Fruit fly (Drosophila melanogaster) whole organism, embryonic: Measurements from ENCODE around the gene CG12594.
A peak's percentile ranks its signal among the peaks of the same experiment; 100 is the strongest.

Experiments
- Asciz ChIP-seq: fragments of 200-800 bp; sonication (Bioruptor generic); optimal IDR thresholded peaks from 2 replicates; lab custom pipeline; 2017; ENCODE audit warnings: missing biosample characterization, mild to moderate bottlenecking, missing genetic modification characterization, missing genetic modification reagents
- Blimp-1 ChIP-seq: fragments of 200-800 bp; sonication (Bioruptor generic); optimal IDR thresholded peaks from 3 replicates; lab custom pipeline; 2018; ENCODE audit warnings: missing biosample characterization, missing genetic modification characterization, mild to moderate bottlenecking, moderate library complexity, missing genetic modification reagents
- CG10654 ChIP-seq: fragments of 200-800 bp; sonication (Bioruptor generic); optimal IDR thresholded peaks from 2 replicates; lab custom pipeline; 2016; ENCODE audit warnings: missing biosample characterization, missing genetic modification characterization
- CG11085 ChIP-seq: fragments of 200-800 bp; sonication (Bioruptor generic); IDR thresholded peaks from 2 replicates; pipeline ENCODE4 v1.3.6; 2022; ENCODE audit warnings: missing biosample characterization, missing genetic modification characterization
- CG11696 ChIP-seq: fragments of 200-800 bp; sonication (Bioruptor generic); IDR thresholded peaks from 2 replicates; pipeline ENCODE4 v1.3.6; 2022; ENCODE audit warnings: missing biosample characterization, missing genetic modification characterization
- CG12236 ChIP-seq: fragments of 200-800 bp; sonication (Bioruptor generic); optimal IDR thresholded peaks from 2 replicates; lab custom pipeline; 2016; ENCODE audit warnings: missing biosample characterization, missing genetic modification characterization
- CG12744 ChIP-seq: fragments of 200-800 bp; sonication (Bioruptor generic); optimal IDR thresholded peaks from 2 replicates; lab custom pipeline; 2016; ENCODE audit warnings: missing biosample characterization, missing genetic modification characterization
- CG12769 ChIP-seq: fragments of 200-800 bp; sonication (Bioruptor generic); optimal IDR thresholded peaks from 2 replicates; lab custom pipeline; 2019; ENCODE audit warnings: missing biosample characterization, mild to moderate bottlenecking, missing genetic modification characterization, moderate library complexity
- CG13123 ChIP-seq: fragments of 200-800 bp; sonication (Bioruptor generic); optimal IDR thresholded peaks from 2 replicates; lab custom pipeline; 2016; ENCODE audit warnings: missing biosample characterization, missing genetic modification characterization
- CG17328 ChIP-seq: fragments of 200-800 bp; sonication (Bioruptor generic); IDR thresholded peaks from 2 replicates; pipeline ENCODE4 v1.3.6; 2022; ENCODE audit warnings: missing biosample characterization, missing genetic modification characterization
- CG18599 ChIP-seq: fragments of 200-800 bp; sonication (Bioruptor generic); optimal IDR thresholded peaks from 3 replicates; lab custom pipeline; 2017; ENCODE audit warnings: missing biosample characterization, missing genetic modification characterization, mild to moderate bottlenecking, moderate library complexity, missing genetic modification reagents
- CG2120 ChIP-seq: fragments of 200-800 bp; sonication (Bioruptor generic); optimal IDR thresholded peaks from 3 replicates; lab custom pipeline; 2016; ENCODE audit warnings: missing biosample characterization, missing genetic modification characterization
- CG30403 ChIP-seq: fragments of 200-800 bp; sonication (Bioruptor generic); optimal IDR thresholded peaks from 3 replicates; lab custom pipeline; 2016; ENCODE audit warnings: missing biosample characterization, missing genetic modification characterization
- CG32767 ChIP-seq: fragments of 200-800 bp; sonication (Bioruptor generic); IDR thresholded peaks from 2 replicates; pipeline ENCODE4 v1.3.6; 2022; ENCODE audit warnings: missing biosample characterization, missing genetic modification characterization
- CG3726 ChIP-seq: fragments of 200-800 bp; sonication (Bioruptor generic); IDR thresholded peaks from 3 replicates; pipeline ENCODE4, ENCODE4 v1.3.6; 2022; ENCODE audit warnings: missing biosample characterization, missing genetic modification characterization
- CG4328 ChIP-seq: fragments of 200-800 bp; sonication (Bioruptor generic); optimal IDR thresholded peaks from 3 replicates; lab custom pipeline; 2017; ENCODE audit warnings: missing biosample characterization, missing genetic modification reagents, missing genetic modification characterization
- CG4707 ChIP-seq: fragments of 200-800 bp; sonication (Bioruptor generic); optimal IDR thresholded peaks from 2 replicates; lab custom pipeline; 2018; ENCODE audit warnings: missing biosample characterization, mild to moderate bottlenecking, missing genetic modification characterization, moderate library complexity
- CG5180 ChIP-seq: fragments of 200-800 bp; sonication (Bioruptor generic); optimal IDR thresholded peaks from 3 replicates; lab custom pipeline; 2017; ENCODE audit warnings: missing biosample characterization, missing genetic modification characterization, mild to moderate bottlenecking, moderate library complexity, missing genetic modification reagents
- CG5953 ChIP-seq: fragments of 200-800 bp; sonication (Bioruptor generic); IDR thresholded peaks from 2 replicates; pipeline ENCODE4 v1.3.6; 2022; ENCODE audit warnings: missing biosample characterization, missing genetic modification characterization
- CG6272 ChIP-seq: fragments of 200-800 bp; sonication (Bioruptor generic); IDR thresholded peaks from 2 replicates; pipeline ENCODE4 v1.3.6; 2022; ENCODE audit warnings: missing biosample characterization, missing genetic modification characterization
- CG6689 ChIP-seq: fragments of 200-800 bp; sonication (Bioruptor generic); IDR thresholded peaks from 2 replicates; pipeline ENCODE4 v1.3.6; 2022; ENCODE audit warnings: missing biosample characterization, missing genetic modification characterization
- CG9932 ChIP-seq: fragments of 200-800 bp; sonication (Bioruptor generic); IDR thresholded peaks from 2 replicates; pipeline ENCODE4 v1.3.6; 2022; ENCODE audit warnings: missing biosample characterization, missing genetic modification characterization
- CkIIα-i1 ChIP-seq: fragments of 200-800 bp; sonication (Bioruptor generic); IDR thresholded peaks from 2 replicates; pipeline ENCODE4 v1.3.6; 2022; ENCODE audit warnings: missing biosample characterization, missing genetic modification characterization
- Ets97D ChIP-seq: fragments of 200-800 bp; sonication (Bioruptor generic); optimal IDR thresholded peaks from 3 replicates; lab custom pipeline; 2016; ENCODE audit warnings: missing biosample characterization, missing genetic modification characterization
- Fer1 ChIP-seq: fragments of 200-800 bp; sonication (Bioruptor generic); optimal IDR thresholded peaks from 2 replicates; lab custom pipeline; 2017; ENCODE audit warnings: missing biosample characterization, mild to moderate bottlenecking, missing genetic modification characterization
- Gsc ChIP-seq: fragments of 200-800 bp; sonication (Bioruptor generic); IDR thresholded peaks from 2 replicates; pipeline ENCODE4 v1.3.6; 2022; ENCODE audit warnings: missing biosample characterization, missing genetic modification characterization
- Hey ChIP-seq: fragments of 200-800 bp; sonication (Bioruptor generic); optimal IDR thresholded peaks from 3 replicates; lab custom pipeline; 2018; ENCODE audit warnings: missing biosample characterization, mild to moderate bottlenecking, missing genetic modification characterization
- Hr78 ChIP-seq, 2 experiments: fragments of 200-800 bp in 1 of 2; fragments of >200 bp in 1 of 2; sonication (Bioruptor generic) in 1 of 2; optimal IDR thresholded peaks; 2 replicates each; lab custom pipeline; 2017 to 2019; ENCODE audit warnings: missing biosample characterization in 2 of 2, missing genetic modification characterization in 2 of 2, mild to moderate bottlenecking in 1 of 2, moderate library complexity in 1 of 2
- MTF-1 ChIP-seq: fragments of 200-800 bp; sonication (Bioruptor generic); optimal IDR thresholded peaks from 2 replicates; lab custom pipeline; 2018; ENCODE audit warnings: missing biosample characterization, mild to moderate bottlenecking, missing genetic modification characterization, borderline replicate concordance
- Meics ChIP-seq: fragments of 200-800 bp; sonication (Bioruptor generic); optimal IDR thresholded peaks from 2 replicates; lab custom pipeline; 2017; ENCODE audit warnings: missing biosample characterization, mild to moderate bottlenecking, missing genetic modification characterization
- Mes4 ChIP-seq: fragments of 200-800 bp; sonication (Bioruptor generic); optimal IDR thresholded peaks from 2 replicates; lab custom pipeline; 2016; ENCODE audit warnings: missing biosample characterization, missing genetic modification characterization
- Nf-YA ChIP-seq: fragments of 200-800 bp; sonication (Bioruptor generic); IDR thresholded peaks from 2 replicates; pipeline ENCODE4 v1.3.6; 2022; ENCODE audit warnings: missing biosample characterization, missing genetic modification characterization
- Oaz ChIP-seq: fragments of 200-800 bp; sonication (Bioruptor generic); IDR thresholded peaks from 2 replicates; pipeline ENCODE4 v1.3.6; 2022; ENCODE audit warnings: missing biosample characterization, missing genetic modification characterization
- Sry-β ChIP-seq: fragments of 200-800 bp; sonication (Bioruptor generic); optimal IDR thresholded peaks from 2 replicates; lab custom pipeline; 2018; ENCODE audit warnings: missing biosample characterization, mild to moderate bottlenecking, missing genetic modification characterization, moderate library complexity
- Xbp1 ChIP-seq: fragments of 200-800 bp; sonication (Bioruptor generic); optimal IDR thresholded peaks from 3 replicates; lab custom pipeline; 2016; ENCODE audit warnings: missing biosample characterization, mild to moderate bottlenecking, missing genetic modification characterization
- chn ChIP-seq: fragments of 200-800 bp; sonication (Bioruptor generic); optimal IDR thresholded peaks from 2 replicates; lab custom pipeline; 2016; ENCODE audit warnings: missing biosample characterization, missing genetic modification characterization
- crc ChIP-seq: fragments of 200-800 bp; sonication (Bioruptor generic); optimal IDR thresholded peaks from 2 replicates; lab custom pipeline; 2016; ENCODE audit warnings: missing biosample characterization, missing genetic modification characterization
- croc ChIP-seq: fragments of 200-800 bp; sonication (Bioruptor generic); conservative IDR thresholded peaks from 3 replicates; pipeline ENCODE4 v1.3.6; 2022; ENCODE audit warnings: missing biosample characterization, missing genetic modification characterization
- dan ChIP-seq: fragments of 200-800 bp; sonication (Bioruptor generic); IDR thresholded peaks from 2 replicates; pipeline ENCODE4 v1.3.6; 2022; ENCODE audit warnings: missing biosample characterization, missing genetic modification characterization
- dm ChIP-seq: fragments of 200-800 bp; sonication (Bioruptor generic); optimal IDR thresholded peaks from 3 replicates; lab custom pipeline; 2016; ENCODE audit warnings: missing biosample characterization, missing genetic modification characterization
- lmd ChIP-seq: fragments of 200-800 bp; sonication (Bioruptor generic); IDR thresholded peaks from 2 replicates; pipeline ENCODE4 v1.3.6; 2022; ENCODE audit warnings: missing biosample characterization, missing genetic modification characterization
- mld ChIP-seq: fragments of 200-800 bp; sonication (Bioruptor generic); IDR thresholded peaks from 3 replicates; pipeline ENCODE4 v1.3.6; 2022; ENCODE audit warnings: missing biosample characterization, missing genetic modification characterization; ENCODE audit not compliant: partially characterized antibody
- onecut ChIP-seq: fragments of 200-800 bp; sonication (Bioruptor generic); IDR thresholded peaks from 2 replicates; pipeline ENCODE4 v1.3.6; 2022; ENCODE audit warnings: missing biosample characterization, missing genetic modification characterization
- otp ChIP-seq: fragments of 200-800 bp; sonication (Bioruptor generic); IDR thresholded peaks from 3 replicates; pipeline ENCODE4, ENCODE4 v1.3.6; 2022; ENCODE audit warnings: missing biosample characterization, missing genetic modification characterization
- pho ChIP-seq: fragments of 200-800 bp; sonication (Bioruptor generic); optimal IDR thresholded peaks from 2 replicates; lab custom pipeline; 2016; ENCODE audit warnings: missing biosample characterization, missing genetic modification characterization
- salm ChIP-seq: fragments of 200-800 bp; sonication (Bioruptor generic); optimal IDR thresholded peaks from 2 replicates; lab custom pipeline; 2018; ENCODE audit warnings: missing biosample characterization, mild to moderate bottlenecking, missing genetic modification characterization
- trem ChIP-seq: fragments of 200-800 bp; optimal IDR thresholded peaks from 3 replicates; lab custom pipeline; 2019; ENCODE audit warnings: missing biosample characterization, mild to moderate bottlenecking, missing genetic modification characterization, moderate library complexity
- ttk ChIP-seq: fragments of 200-800 bp; sonication (Bioruptor generic); IDR thresholded peaks from 2 replicates; pipeline ENCODE4 v2.1.2; 2022; ENCODE audit warnings: missing biosample characterization, missing genetic modification characterization
- wek ChIP-seq: fragments of 200-800 bp; sonication (Bioruptor generic); optimal IDR thresholded peaks from 3 replicates; lab custom pipeline; 2018; ENCODE audit warnings: missing biosample characterization, mild to moderate bottlenecking, missing genetic modification characterization, moderate library complexity

Gene CG12594

DNA sequence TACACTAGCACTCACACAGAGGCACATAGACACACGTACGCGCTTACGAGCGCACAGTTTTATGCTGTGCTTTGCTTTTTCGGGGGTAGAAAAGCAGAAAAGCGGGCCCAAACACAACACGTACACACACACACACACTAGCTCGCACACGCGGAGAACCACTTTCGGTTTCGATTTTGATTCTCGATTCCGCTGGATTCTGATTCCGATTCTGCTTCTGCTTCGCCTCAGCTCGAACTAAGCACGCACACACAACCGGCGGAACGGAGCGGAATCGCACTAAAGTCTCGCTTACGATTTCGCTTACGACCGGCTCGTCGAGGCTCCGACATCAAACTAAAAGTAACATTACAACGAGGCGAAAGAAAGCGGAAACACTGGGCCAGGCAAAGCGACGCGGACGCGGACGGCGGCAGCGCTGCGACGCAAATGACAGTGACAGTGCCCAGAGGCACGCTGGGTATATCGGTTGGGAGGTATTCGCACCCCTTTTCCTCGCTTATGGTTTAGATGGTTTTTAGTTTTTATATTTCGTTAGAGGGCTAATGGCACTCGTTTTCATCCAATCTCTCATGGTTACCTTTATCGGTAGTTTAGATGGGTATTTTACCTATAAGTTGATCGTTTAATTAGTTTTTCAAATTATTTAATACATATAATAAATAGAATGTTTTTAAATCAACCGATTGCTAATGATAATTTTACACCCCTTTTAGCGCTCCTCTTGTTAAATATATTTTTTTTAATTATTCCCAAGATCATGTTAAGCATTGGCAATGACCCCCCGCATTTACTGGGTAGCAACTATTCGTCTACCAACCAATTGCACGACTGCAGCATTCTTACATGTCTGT lies 56.7 kb downstream of the CG12594 start (continued):
- peak; percentile 95 for TF ChIP-seq CG5180 (GFP tag; lab: Kevin White, UChicago)
- peak; percentile 8 for TF ChIP-seq wek (GFP tag; lab: Kevin White, UChicago)
- TF ChIP-seq Xbp1 (GFP tag; lab: Kevin White, UChicago) = peak; percentile 74
- TF ChIP-seq dan (GFP tag; lab: Robert Waterston, UW) = no peak
- peak; percentile 70 for TF ChIP-seq CG30403 (GFP tag; lab: Kevin White, UChicago)
- TF ChIP-seq CG13123 (GFP tag; lab: Kevin White, UChicago) = peak; percentile 27
- peak; percentile 51; the same call in 1 of the 2 replicates for TF ChIP-seq CG5953 (GFP tag; lab: Robert Waterston, UW)
- peak; percentile 56 for TF ChIP-seq CG2120
- TF ChIP-seq CG10654 (GFP tag; lab: Kevin White, UChicago) = peak; percentile 43
- TF ChIP-seq MTF-1 (GFP tag; lab: Kevin White, UChicago) = peak; percentile 39
- peak; percentile 52 for TF ChIP-seq chn (GFP tag; lab: Kevin White, UChicago)
- peak; percentile 54 for TF ChIP-seq CG4707
- TF ChIP-seq trem (tag; lab: Kevin White, UChicago) = no peak
- TF ChIP-seq CG11085 = 0 out of 2 replicates have a peak, but pooled peaks have one; percentile 15
- TF ChIP-seq CG12744 (GFP tag; lab: Kevin White, UChicago) = peak; percentile 37
- peak; percentile 77 for TF ChIP-seq dm (GFP tag; lab: Kevin White, UChicago)
- TF ChIP-seq pho (GFP tag; lab: Kevin White, UChicago) = peak; percentile 30
- peak; percentile 60; the same call in 1 of the 2 replicates for TF ChIP-seq CG9932 (GFP tag; lab: Robert Waterston, UW)
- TF ChIP-seq Ets97D (GFP tag; lab: Kevin White, UChicago) = peak; percentile 65
- no peak for TF ChIP-seq Oaz (GFP tag; lab: Robert Waterston, UW)
- peak; percentile 44 for TF ChIP-seq CG18599 (GFP tag; lab: Kevin White, UChicago)
- TF ChIP-seq CG3726 (GFP tag; lab: Robert Waterston, UW) = no peak
- no peak for TF ChIP-seq CkIIα-i1 (GFP tag; lab: Robert Waterston, UW)
- TF ChIP-seq Mes4 = peak; percentile 59
- TF ChIP-seq onecut (GFP tag; lab: Robert Waterston, UW) = peak; percentile 56
- no peak for TF ChIP-seq CG12236 (GFP tag; lab: Kevin White, UChicago)
- TF ChIP-seq mld (GFP tag; lab: Robert Waterston, UW) = no peak
- TF ChIP-seq crc = peak; percentile 4
- TF ChIP-seq CG12769 (tag; lab: Kevin White, UChicago) = peak; percentile 76
- peak; percentile 57 for TF ChIP-seq Fer1
- peak; percentile 51 for TF ChIP-seq otp (GFP tag; lab: Robert Waterston, UW)
- peak; percentile 33; the same call in 1 of the 2 replicates for TF ChIP-seq Gsc
- peak; percentile 40 for TF ChIP-seq CG32767
- TF ChIP-seq Asciz (GFP tag; lab: Kevin White, UChicago) = peak; percentile 77
- TF ChIP-seq CG11696 = no peak
- TF ChIP-seq lmd (GFP tag; lab: Robert Waterston, UW) = peak; percentile 70
- no peak for TF ChIP-seq Nf-YA (GFP tag; lab: Robert Waterston, UW)
- peak; percentile 54; the same call in 1 of the 2 replicates for TF ChIP-seq CG17328 (GFP tag; lab: Robert Waterston, UW)
- no peak for TF ChIP-seq CG6272 (GFP tag; lab: Robert Waterston, UW)
- no peak; the same call in 2 of the 3 replicates for TF ChIP-seq croc (GFP tag; lab: Robert Waterston, UW)
- no peak for TF ChIP-seq Sry-β (GFP tag; lab: Kevin White, UChicago)
- peak; percentile 19 for TF ChIP-seq ttk (GFP tag; lab: Robert Waterston, UW)
- peak in 1 of 2 experiments; percentile 67 for TF ChIP-seq Hr78 (GFP tag; optimal IDR thresholded peaks at IDR 0.05; lab: Kevin White, UChicago)
- TF ChIP-seq Meics (GFP tag; lab: Kevin White, UChicago) = peak; percentile 66
- peak; percentile 57 for TF ChIP-seq CG4328 (GFP tag; lab: Kevin White, UChicago)
- peak; percentile 33; the same call in 1 of the 2 replicates for TF ChIP-seq CG6689 (GFP tag; lab: Robert Waterston, UW)
- TF ChIP-seq Blimp-1 (GFP tag; lab: Kevin White, UChicago) = peak; percentile 99
- TF ChIP-seq salm (tag; lab: Kevin White, UChicago) = no peak
- TF ChIP-seq Hey (tag; lab: Kevin White, UChicago) = peak; percentile 38
